Worm (Caenorhabditis elegans): ENCODE results near the gene asps-1.

DNA sequence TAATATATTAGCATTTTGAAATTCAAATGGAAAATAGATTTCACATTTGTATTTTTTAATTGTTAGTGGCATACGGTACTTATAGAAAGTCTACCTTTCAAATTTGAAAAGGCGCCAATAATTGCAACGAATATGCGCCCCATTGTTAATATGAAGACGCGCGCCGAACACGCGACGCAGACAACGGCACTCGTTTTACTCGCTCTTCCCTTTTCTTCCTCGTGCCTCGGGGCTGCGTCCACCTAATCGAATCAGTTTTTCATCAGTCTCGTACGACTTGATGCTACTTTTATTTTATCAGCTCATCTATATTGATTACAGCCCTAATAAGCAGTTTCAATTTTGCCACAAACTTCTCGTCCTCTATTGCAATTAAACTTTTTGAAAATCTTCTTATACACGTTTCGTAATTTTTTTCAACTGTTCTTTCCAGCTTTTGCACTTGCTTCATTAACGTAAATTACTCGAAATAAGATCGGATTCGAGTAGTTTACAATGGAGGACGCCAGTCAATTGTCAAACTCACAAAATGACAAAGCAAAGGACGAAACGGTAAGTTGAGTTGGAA, 44.7 kb upstream of the asps-1 start, which contains the start of gene cash-1:
- peak in 1 of 6 experiments; percentile 45 for TF ChIP-seq elt-3 (tag; optimal IDR thresholded peaks at IDR 0.05)
- peak; percentile 43 for TF ChIP-seq elt-2 (tag; optimal IDR thresholded peaks at IDR 0.05)
- TF ChIP-seq sox-4 (tag; optimal IDR thresholded peaks at IDR 0.05) = no peak
- TF ChIP-seq lin-14 (GFP tag; optimal IDR thresholded peaks at IDR 0.05) = peak; percentile 84
- no peak for TF ChIP-seq unc-98 (GFP tag; IDR thresholded peaks at IDR 0.05)
- no peak for TF ChIP-seq zag-1 (tag; optimal IDR thresholded peaks at IDR 0.05)
- TF ChIP-seq egl-27 (tag; optimal IDR thresholded peaks at IDR 0.05) = no peak
- TF ChIP-seq aha-1 (tag; optimal IDR thresholded peaks at IDR 0.05) = no peak
